Worm (Caenorhabditis elegans): ENCODE results near the gene alh-9.

DNA sequence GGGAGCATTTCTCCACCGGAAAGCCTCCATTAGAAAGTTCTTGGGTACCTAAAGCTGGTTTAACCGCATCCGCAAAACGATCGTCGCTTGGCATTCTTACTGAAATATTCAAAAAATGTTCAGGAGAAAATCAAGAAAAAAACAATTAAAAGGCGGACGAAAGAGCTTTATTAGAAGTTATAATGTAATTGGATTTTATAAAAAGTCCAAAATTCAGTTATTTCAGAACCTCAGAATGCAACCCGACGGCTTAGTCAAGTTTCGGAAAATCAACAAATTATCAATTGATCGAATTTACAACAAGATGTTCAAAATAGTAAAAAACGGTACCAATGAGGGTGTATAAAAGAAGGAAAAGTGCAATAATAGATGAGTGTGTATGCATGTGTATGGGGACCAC lies 40.1 kb downstream of the alh-9 start, which contains the start of gene pxl-1:
- TF ChIP-seq D2030.7 (GFP tag; IDR thresholded peaks at IDR 0.05) (no peak), pha-4 (tag; optimal IDR thresholded peaks at IDR 0.05) (no peak), nhr-80 (tag; optimal IDR thresholded peaks at IDR 0.05) (no peak), tbx-9 (tag; optimal IDR thresholded peaks at IDR 0.05; ENCODE audit: borderline replicate concordance) (no peak), F49E8.2 (tag; optimal IDR thresholded peaks at IDR 0.05; ENCODE audit: insufficient read depth) (no peak), unc-62 (GFP tag; optimal IDR thresholded peaks at IDR 0.05) (no peak), efl-1 (GFP tag; optimal IDR thresholded peaks at IDR 0.05) (no peak), pbrm-1 (GFP tag; IDR thresholded peaks at IDR 0.05) (no peak)

Data from whole organism, young adult.